Worm (Caenorhabditis elegans): ENCODE results near the gene nep-1.

nep-1 gene

ce11 chrII:11657079-11657478 is at the start of gene nep-1:
nep-1 (minus strand) TSS chrII:11657179.
- TF ChIP-seq ceh-28 (tag; optimal IDR thresholded peaks at IDR 0.05) (no peak), jun-1 (tag; optimal IDR thresholded peaks at IDR 0.05) (no peak), nhr-23 (tag; optimal IDR thresholded peaks at IDR 0.05) (peak; percentile 13), elt-1 (tag; optimal IDR thresholded peaks at IDR 0.05) (no peak), ama-1 (optimal IDR thresholded peaks at IDR 0.05) (no peak)

ce11 chrII:11705787-11706186 is 48.8 kb upstream of the nep-1 start, which contains the start of gene VF13D12L.3:
VF13D12L.3 (plus strand) TSS chrII:11706009.
- TF ChIP-seq fkh-10 (GFP tag; optimal IDR thresholded peaks at IDR 0.05) (no peak), elt-2 (tag; optimal IDR thresholded peaks at IDR 0.05) (peak; percentile 5), snpc-4 (tag; optimal IDR thresholded peaks at IDR 0.05) (no peak), pqm-1 (tag; optimal IDR thresholded peaks at IDR 0.05) (peak; percentile 45), zag-1 (tag; optimal IDR thresholded peaks at IDR 0.05) (no peak), nhr-76 (tag; optimal IDR thresholded peaks at IDR 0.05) (peak; percentile 42), ztf-11 (tag; optimal IDR thresholded peaks at IDR 0.05) (no peak), lin-15B (tag; optimal IDR thresholded peaks at IDR 0.05) (no peak), ceh-16 (tag; optimal IDR thresholded peaks at IDR 0.05) (no peak), skn-1 (tag; optimal IDR thresholded peaks at IDR 0.05) (no peak), eor-1 (tag; optimal IDR thresholded peaks at IDR 0.05) (no peak), mdl-1 (tag; optimal IDR thresholded peaks at IDR 0.05) (no peak), ama-1 (optimal IDR thresholded peaks at IDR 0.05) (no peak), nhr-28 (tag; optimal IDR thresholded peaks at IDR 0.05) (no peak), nhr-23 (tag; optimal IDR thresholded peaks at IDR 0.05) (no peak)

ce11 chrII:11700635-11701034 is 43.7 kb upstream of the nep-1 start:
- TF ChIP-seq nhr-25 (tag; optimal IDR thresholded peaks at IDR 0.05) (no peak), elt-2 (tag; optimal IDR thresholded peaks at IDR 0.05) (no peak), lsy-12 (tag; optimal IDR thresholded peaks at IDR 0.05) (no peak), elt-3 (tag; optimal IDR thresholded peaks at IDR 0.05) (no peak), pqm-1 (tag; optimal IDR thresholded peaks at IDR 0.05) (no peak), pha-4 (tag; optimal IDR thresholded peaks at IDR 0.05) (no peak), skn-1 (tag; optimal IDR thresholded peaks at IDR 0.05) (no peak), nhr-237 (tag; optimal IDR thresholded peaks at IDR 0.05) (no peak), ceh-28 (tag; optimal IDR thresholded peaks at IDR 0.05) (no peak), fkh-2 (tag; optimal IDR thresholded peaks at IDR 0.05) (no peak), unc-62 (GFP tag; optimal IDR thresholded peaks at IDR 0.05) (no peak), sea-2 (GFP tag; optimal IDR thresholded peaks at IDR 0.05) (no peak), nhr-23 (tag; optimal IDR thresholded peaks at IDR 0.05) (no peak), fkh-10 (GFP tag; optimal IDR thresholded peaks at IDR 0.05) (no peak), jun-1 (tag; optimal IDR thresholded peaks at IDR 0.05) (no peak), nhr-43 (tag; optimal IDR thresholded peaks at IDR 0.05; ENCODE audit: poor library complexity, severe bottlenecking) (no peak), nhr-77 (tag; optimal IDR thresholded peaks at IDR 0.05) (no peak), hmg-11 (tag; optimal IDR thresholded peaks at IDR 0.05) (no peak), ama-1 (optimal IDR thresholded peaks at IDR 0.05) (no peak), nhr-11 (tag; optimal IDR thresholded peaks at IDR 0.05) (no peak)

- TF ChIP-seq ztf-4 (tag; optimal IDR thresholded peaks at IDR 0.05) (no peak), egl-27 (tag; optimal IDR thresholded peaks at IDR 0.05) (no peak), mml-1 (tag; optimal IDR thresholded peaks at IDR 0.05) (no peak), aly-2 (tag; optimal IDR thresholded peaks at IDR 0.05) (no peak), fkh-10 (GFP tag; optimal IDR thresholded peaks at IDR 0.05) (no peak), jun-1 (tag; optimal IDR thresholded peaks at IDR 0.05) (no peak), zag-1 (tag; optimal IDR thresholded peaks at IDR 0.05) (no peak), elt-2 (tag; optimal IDR thresholded peaks at IDR 0.05) (no peak), mdl-1 (tag; optimal IDR thresholded peaks at IDR 0.05) (no peak), ceh-9 (tag; optimal IDR thresholded peaks at IDR 0.05) (no peak), pha-4 (tag; optimal IDR thresholded peaks at IDR 0.05) (no peak), sea-2 (GFP tag; optimal IDR thresholded peaks at IDR 0.05) (no peak), nhr-43 (tag; optimal IDR thresholded peaks at IDR 0.05; ENCODE audit: poor library complexity, severe bottlenecking) (no peak), ztf-11 (tag; optimal IDR thresholded peaks at IDR 0.05) (no peak), nhr-11 (tag; optimal IDR thresholded peaks at IDR 0.05) (no peak)
These were observed 43.2 kb upstream of the nep-1 start, which contains the start of gene inos-1 for ce11 chrII:11700200-11700599. inos-1 (minus strand) TSS chrII:11700300.

- TF ChIP-seq nhr-28 (tag; optimal IDR thresholded peaks at IDR 0.05) (no peak), ZK546.5 (tag; optimal IDR thresholded peaks at IDR 0.05) (no peak), pha-4 (tag; optimal IDR thresholded peaks at IDR 0.05) (no peak), daf-12 (tag; optimal IDR thresholded peaks at IDR 0.05) (no peak), nhr-25 (tag; optimal IDR thresholded peaks at IDR 0.05) (no peak), ztf-11 (tag; optimal IDR thresholded peaks at IDR 0.05) (no peak), mml-1 (tag; optimal IDR thresholded peaks at IDR 0.05) (no peak)
These were observed 38.9 kb upstream of the nep-1 start, which contains the start of gene xpf-1 for ce11 chrII:11695945-11696270. xpf-1 (plus strand) TSS chrII:11696171.

Data from whole organism, L3 larva.